Worm (Caenorhabditis elegans) whole organism, L1 larva: Measurements from ENCODE around the gene flp-12.

Experiments used
- C04F5.9 ChIP-seq: sonication (generic microtip); optimal IDR thresholded peaks from 2 replicates; lab custom pipeline; 2016; ENCODE audit warnings: missing genetic modification characterization, missing compliant biosample characterization
- F16B12.6 ChIP-seq: fragments of 150-350 bp; optimal IDR thresholded peaks from 2 replicates; lab custom pipeline; 2014; ENCODE audit warnings: missing biosample characterization, missing genetic modification characterization
- alr-1 ChIP-seq: fragments of 200-800 bp; sonication (Bioruptor generic); optimal IDR thresholded peaks from 2 replicates; lab custom pipeline; 2018; ENCODE audit warnings: borderline replicate concordance, mild to moderate bottlenecking, missing genetic modification characterization, missing compliant biosample characterization
- aly-2 ChIP-seq: fragments of 150-350 bp; optimal IDR thresholded peaks from 2 replicates; lab custom pipeline; 2014; ENCODE audit warnings: missing biosample characterization, missing genetic modification characterization
- ama-1 ChIP-seq: fragments of 150-350 bp; optimal IDR thresholded peaks from 2 replicates; lab custom pipeline; 2014
- ceh-63 ChIP-seq: fragments of 200-800 bp; sonication (Bioruptor generic); optimal IDR thresholded peaks from 2 replicates; lab custom pipeline; 2018; ENCODE audit warnings: mild to moderate bottlenecking, missing genetic modification characterization, missing compliant biosample characterization
- ceh-82 ChIP-seq, 3 experiments: fragments of 150-350 bp in 1 of 3; sonication (generic microtip) in 2 of 3; optimal IDR thresholded peaks; 2 replicates each; lab custom pipeline; 2014 to 2017; ENCODE audit warnings: missing biosample characterization in 3 of 3, missing genetic modification characterization in 3 of 3
- ceh-88 ChIP-seq: fragments of 200-800 bp; sonication (Bioruptor generic); IDR thresholded peaks from 2 replicates; pipeline ENCODE4 v1.3.6; 2022; ENCODE audit warnings: missing genetic modification characterization, missing compliant biosample characterization
- dpl-1 ChIP-seq, 3 experiments: fragments of 150-350 bp in 2 of 3; sonication (generic microtip) in 1 of 3; optimal IDR thresholded peaks; 2 replicates each; lab custom pipeline; 2014 to 2017; ENCODE audit warnings: missing biosample characterization in 3 of 3, missing genetic modification characterization in 3 of 3, missing genetic modification reagents in 3 of 3
- efl-1 ChIP-seq, 4 experiments: fragments of 150-350 bp; optimal IDR thresholded peaks in 3 of 4; peaks in 1 of 4; 1 replicate in 1 of 4; 2 replicates in 3 of 4; lab custom pipeline; 2014; ENCODE audit warnings: missing biosample characterization in 2 of 4, missing genetic modification characterization in 2 of 4, missing genetic modification reagents in 2 of 4
- egl-13 ChIP-seq: sonication (generic microtip); optimal IDR thresholded peaks from 2 replicates; lab custom pipeline; 2016; ENCODE audit warnings: missing genotype, missing genetic modification reagents, missing genetic modification characterization, missing compliant biosample characterization
- fkh-10 ChIP-seq: sonication (generic microtip); optimal IDR thresholded peaks from 2 replicates; lab custom pipeline; 2017; ENCODE audit warnings: missing biosample characterization, missing genetic modification reagents, missing genetic modification characterization
- fkh-4 ChIP-seq: sonication (generic microtip); optimal IDR thresholded peaks from 2 replicates; lab custom pipeline; 2016; ENCODE audit warnings: missing compliant biosample characterization, missing genetic modification characterization, borderline replicate concordance
- fos-1 ChIP-seq: fragments of 150-350 bp; optimal IDR thresholded peaks from 2 replicates; lab custom pipeline; 2014; ENCODE audit warnings: missing biosample characterization, missing genetic modification characterization
- grh-1 ChIP-seq: fragments of 200-800 bp; sonication (Bioruptor generic); IDR thresholded peaks from 2 replicates; pipeline ENCODE4 v1.3.6; 2022; ENCODE audit warnings: missing genetic modification reagents, missing genetic modification characterization, missing compliant biosample characterization
- hlh-17 ChIP-seq: fragments of 200-800 bp; sonication (Bioruptor generic); optimal IDR thresholded peaks from 2 replicates; lab custom pipeline; 2018; ENCODE audit warnings: missing genetic modification characterization, mild to moderate bottlenecking, missing compliant biosample characterization, moderate library complexity, borderline replicate concordance
- hpl-2 ChIP-seq: fragments of 150-350 bp; optimal IDR thresholded peaks from 2 replicates; lab custom pipeline; 2014; ENCODE audit warnings: missing biosample characterization, missing genetic modification reagents, missing genetic modification characterization
- irx-1 ChIP-seq: sonication (generic microtip); optimal IDR thresholded peaks from 2 replicates; lab custom pipeline; 2016; ENCODE audit warnings: missing genetic modification characterization, missing compliant biosample characterization
- isw-1 ChIP-seq: fragments of 200-800 bp; sonication (Bioruptor generic); IDR thresholded peaks from 2 replicates; pipeline ENCODE4 v1.3.6; 2022; ENCODE audit warnings: missing genetic modification characterization, missing compliant biosample characterization
- jun-1 ChIP-seq: fragments of 150-350 bp; optimal IDR thresholded peaks from 2 replicates; lab custom pipeline; 2014; ENCODE audit warnings: missing biosample characterization, missing genetic modification reagents, missing genetic modification characterization
- lin-13 ChIP-seq: fragments of 150-350 bp; optimal IDR thresholded peaks from 2 replicates; lab custom pipeline; 2014; ENCODE audit warnings: missing biosample characterization, missing genetic modification reagents, missing genetic modification characterization
- lin-14 ChIP-seq: fragments of 200-800 bp; sonication (Bioruptor generic); optimal IDR thresholded peaks from 2 replicates; lab custom pipeline; 2018; ENCODE audit warnings: mild to moderate bottlenecking, missing genetic modification characterization, moderate library complexity, missing compliant biosample characterization
- lin-35 ChIP-seq, 2 experiments: fragments of 150-350 bp; optimal IDR thresholded peaks; 2 replicates each; lab custom pipeline; 2014; ENCODE audit warnings: missing biosample characterization in 2 of 2, missing genetic modification characterization in 2 of 2, missing genetic modification reagents in 2 of 2
- lin-39 ChIP-seq: fragments of 150-350 bp; optimal IDR thresholded peaks from 2 replicates; lab custom pipeline; 2014; ENCODE audit warnings: missing biosample characterization, missing genetic modification reagents, missing genetic modification characterization
- lsy-2 ChIP-seq, 2 experiments: fragments of 150-350 bp; optimal IDR thresholded peaks; 2 replicates each; lab custom pipeline; 2014; ENCODE audit warnings: missing biosample characterization in 2 of 2, missing genetic modification characterization in 2 of 2
- mab-9 ChIP-seq: fragments of 200-800 bp; sonication (Bioruptor generic); IDR thresholded peaks from 2 replicates; pipeline ENCODE4 v1.3.6; 2022; ENCODE audit warnings: missing genetic modification reagents, missing genetic modification characterization, missing compliant biosample characterization
- mep-1 ChIP-seq: fragments of 150-350 bp; optimal IDR thresholded peaks from 2 replicates; lab custom pipeline; 2014; ENCODE audit warnings: missing biosample characterization, missing genetic modification characterization
- nhr-12 ChIP-seq: sonication (generic microtip); optimal IDR thresholded peaks from 2 replicates; lab custom pipeline; 2017; ENCODE audit warnings: missing biosample characterization, missing genetic modification characterization
- nhr-20 ChIP-seq: sonication (generic microtip); optimal IDR thresholded peaks from 2 replicates; lab custom pipeline; 2016; ENCODE audit warnings: mild to moderate bottlenecking, missing genetic modification characterization, missing compliant biosample characterization
- nhr-28 ChIP-seq: fragments of 150-350 bp; optimal IDR thresholded peaks from 2 replicates; lab custom pipeline; 2014; ENCODE audit warnings: missing biosample characterization, missing genetic modification characterization
- nhr-47 ChIP-seq: sonication (generic microtip); optimal IDR thresholded peaks from 2 replicates; lab custom pipeline; 2016; ENCODE audit warnings: mild to moderate bottlenecking, missing genetic modification characterization, moderate library complexity, missing compliant biosample characterization
- nhr-76 ChIP-seq: sonication (generic microtip); optimal IDR thresholded peaks from 2 replicates; lab custom pipeline; 2017; ENCODE audit warnings: missing biosample characterization, missing genetic modification characterization
- nhr-77 ChIP-seq: fragments of 150-350 bp; optimal IDR thresholded peaks from 2 replicates; lab custom pipeline; 2014; ENCODE audit warnings: missing biosample characterization, missing genetic modification characterization
- nhr-85 ChIP-seq: sonication (generic microtip); peaks from one replicate; lab custom pipeline; 2016; ENCODE audit warnings: missing genetic modification characterization, inconsistent platforms, missing compliant biosample characterization
- pag-3 ChIP-seq: sonication (generic microtip); optimal IDR thresholded peaks from 2 replicates; lab custom pipeline; 2017; ENCODE audit warnings: missing genetic modification characterization, mild to moderate bottlenecking, missing compliant biosample characterization, antibody characterized with exemption, borderline replicate concordance; ENCODE audit not compliant: insufficient read depth
- pax-3 ChIP-seq: fragments of 200-800 bp; sonication (Bioruptor generic); optimal IDR thresholded peaks from 2 replicates; lab custom pipeline; 2018; ENCODE audit warnings: mild to moderate bottlenecking, missing genetic modification characterization, moderate library complexity, missing compliant biosample characterization
- pqm-1 ChIP-seq: sonication (generic microtip); optimal IDR thresholded peaks from 3 replicates; lab custom pipeline; 2017; ENCODE audit warnings: missing biosample characterization, missing genetic modification characterization
- skn-1 ChIP-seq: fragments of 150-350 bp; optimal IDR thresholded peaks from 2 replicates; lab custom pipeline; 2014; ENCODE audit warnings: missing biosample characterization, missing genetic modification characterization
- snpc-4 ChIP-seq: fragments of 150-350 bp; optimal IDR thresholded peaks from 2 replicates; lab custom pipeline; 2014; ENCODE audit warnings: missing biosample characterization, missing genetic modification characterization
- tlp-1 ChIP-seq: fragments of 150-350 bp; optimal IDR thresholded peaks from 2 replicates; lab custom pipeline; 2014; ENCODE audit warnings: missing biosample characterization, missing genetic modification characterization
- unc-130 ChIP-seq: fragments of 150-350 bp; optimal IDR thresholded peaks from 2 replicates; lab custom pipeline; 2017; ENCODE audit warnings: missing biosample characterization, missing genetic modification characterization, inconsistent platforms
- unc-30 ChIP-seq: sonication (generic microtip); optimal IDR thresholded peaks from 2 replicates; lab custom pipeline; 2017; ENCODE audit warnings: missing biosample characterization, missing genetic modification characterization
- unc-62 ChIP-seq: fragments of 150-350 bp; optimal IDR thresholded peaks from 2 replicates; lab custom pipeline; 2014; ENCODE audit warnings: missing biosample characterization, missing genetic modification reagents, missing genetic modification characterization
- unc-86 ChIP-seq: sonication (generic microtip); optimal IDR thresholded peaks from 2 replicates; lab custom pipeline; 2016; ENCODE audit warnings: missing genetic modification characterization, missing compliant biosample characterization
- xbp-1 ChIP-seq: sonication (generic microtip); optimal IDR thresholded peaks from 2 replicates; lab custom pipeline; 2016; ENCODE audit warnings: missing genetic modification characterization, missing compliant biosample characterization
- ztf-11 ChIP-seq, 2 experiments: sonication (generic microtip); optimal IDR thresholded peaks; 2 replicates each; lab custom pipeline; 2016 to 2017; ENCODE audit warnings: missing genetic modification characterization in 2 of 2, missing biosample characterization in 1 of 2, missing compliant biosample characterization in 1 of 2

Gene flp-12

DNA sequence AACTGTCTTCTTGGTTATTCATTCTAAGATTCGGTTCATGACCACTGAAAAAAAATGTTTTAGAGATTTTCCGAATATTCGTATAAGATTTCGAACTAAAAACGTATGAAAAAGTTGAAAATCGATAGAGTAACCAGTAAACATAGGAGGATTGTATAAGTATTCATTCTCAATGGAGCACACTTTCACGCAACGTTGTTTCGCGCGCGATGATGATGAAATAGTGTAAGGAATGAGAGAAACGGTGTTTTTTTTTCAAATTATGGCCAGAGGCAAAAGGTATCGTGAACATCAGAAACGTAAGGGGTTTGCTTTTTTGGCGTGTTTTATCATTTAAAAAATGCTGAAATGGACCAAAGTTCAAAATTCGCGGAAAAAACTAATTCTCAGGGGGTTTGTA lies 27.4 kb upstream of the flp-12 start, which contains the start of gene pqn-65 (continued):
- TF ChIP-seq lsy-2 (tag; optimal IDR thresholded peaks at IDR 0.05; lab: Kevin White, UChicago) = peak; percentile 12 to 58
- no peak for TF ChIP-seq F16B12.6 (tag; lab: Kevin White, UChicago)
- TF ChIP-seq ceh-63 (GFP tag; lab: Kevin White, UChicago) = no peak
- TF ChIP-seq isw-1 (GFP tag; lab: Robert Waterston, UW) = no peak
- TF ChIP-seq fkh-10 (GFP tag; lab: Kevin White, UChicago) = no peak
- TF ChIP-seq lin-39 (tag; lab: Kevin White, UChicago) = no peak
- no peak for TF ChIP-seq pag-3 (tag; lab: Kevin White, UChicago)
- TF ChIP-seq alr-1 (tag; lab: Kevin White, UChicago) = no peak
- no peak for TF ChIP-seq nhr-76 (tag; lab: Kevin White, UChicago)
- peak; percentile 48 to 67 (median 63) for TF ChIP-seq dpl-1 (GFP tag; optimal IDR thresholded peaks at IDR 0.05; lab: Kevin White, UChicago)
- no peak for TF ChIP-seq ceh-82 (tag; optimal IDR thresholded peaks at IDR 0.05; lab: Kevin White, UChicago)
- no peak for TF ChIP-seq nhr-12 (tag; lab: Kevin White, UChicago)
- TF ChIP-seq C04F5.9 (tag; lab: Kevin White, UChicago) = no peak
- TF ChIP-seq ceh-88 (GFP tag; lab: Robert Waterston, UW) = no peak
- no peak for TF ChIP-seq nhr-85
- TF ChIP-seq nhr-47 (tag; lab: Kevin White, UChicago) = no peak
- TF ChIP-seq tlp-1 = no peak
- TF ChIP-seq unc-130 (tag; lab: Kevin White, UChicago) = no peak
- TF ChIP-seq fkh-4 = no peak
- TF ChIP-seq nhr-28 (tag; lab: Kevin White, UChicago) = no peak
- no peak for TF ChIP-seq hpl-2 (GFP tag; lab: Kevin White, UChicago)
- no peak for TF ChIP-seq hlh-17
- no peak for TF ChIP-seq xbp-1 (tag; lab: Kevin White, UChicago)
- no peak for TF ChIP-seq jun-1 (tag; lab: Kevin White, UChicago)
- peak; percentile 19 to 44 for TF ChIP-seq efl-1 (optimal IDR thresholded peaks at IDR 0.05; lab: Kevin White, UChicago)
- peak; percentile 5 to 24 for TF ChIP-seq efl-1 (GFP tag; optimal IDR thresholded peaks at IDR 0.05 in 1 of 2; lab: Kevin White, UChicago)
- TF ChIP-seq fos-1 (tag; lab: Kevin White, UChicago) = no peak
- no peak for TF ChIP-seq grh-1 (GFP tag; lab: Robert Waterston, UW)
- no peak for TF ChIP-seq egl-13 (tag; lab: Kevin White, UChicago)
- no peak for TF ChIP-seq irx-1 (tag; lab: Kevin White, UChicago)
- no peak for TF ChIP-seq pqm-1
- TF ChIP-seq nhr-20 (tag; lab: Kevin White, UChicago) = no peak
- TF ChIP-seq pax-3 = no peak
- peak; percentile 61 for TF ChIP-seq skn-1
- no peak for TF ChIP-seq ztf-11 (tag; optimal IDR thresholded peaks at IDR 0.05; lab: Kevin White, UChicago)
- TF ChIP-seq nhr-77 (tag; lab: Kevin White, UChicago) = no peak
- TF ChIP-seq lin-13 (GFP tag; lab: Kevin White, UChicago) = no peak
- no peak for TF ChIP-seq mab-9
- TF ChIP-seq mep-1 (tag; lab: Kevin White, UChicago) = no peak
- no peak for TF ChIP-seq unc-30

DNA sequence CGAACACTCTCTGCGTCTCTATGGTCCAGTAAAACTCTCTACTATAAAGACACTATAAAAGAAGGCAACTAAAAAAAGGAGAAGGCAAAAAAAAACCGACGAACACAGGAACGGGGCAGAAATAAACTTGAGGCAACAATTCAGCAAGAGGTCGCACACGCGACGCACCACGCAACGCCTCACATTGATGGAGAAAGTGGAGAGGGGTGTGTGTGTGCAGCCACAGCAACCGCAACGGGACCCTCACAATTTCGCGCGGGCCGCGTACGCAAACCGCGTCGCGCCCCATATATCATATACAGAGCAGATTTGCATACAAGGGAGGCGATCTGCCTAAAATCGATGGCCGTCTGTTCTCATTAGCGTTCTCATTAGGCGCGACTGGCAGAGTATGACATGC lies 24.7 kb upstream of the flp-12 start:
- no peak for TF ChIP-seq ama-1
- TF ChIP-seq dpl-1 (GFP tag; optimal IDR thresholded peaks at IDR 0.05; lab: Kevin White, UChicago) = peak in 1 of 3 experiments; percentile 47
- peak; percentile 36 for TF ChIP-seq lin-14
- TF ChIP-seq snpc-4 (tag; lab: Kevin White, UChicago) = no peak
- peak; percentile 13 for TF ChIP-seq unc-86
- TF ChIP-seq lin-35 (GFP tag; optimal IDR thresholded peaks at IDR 0.05; lab: Kevin White, UChicago) = peak; percentile 14 to 38
- no peak for TF ChIP-seq aly-2 (tag; lab: Kevin White, UChicago)
- peak in 1 of 2 experiments; percentile 43 for TF ChIP-seq efl-1 (optimal IDR thresholded peaks at IDR 0.05; lab: Kevin White, UChicago)
- TF ChIP-seq efl-1 (GFP tag; optimal IDR thresholded peaks at IDR 0.05 in 1 of 2; lab: Kevin White, UChicago) = peak in 1 of 2 experiments; percentile 72
- peak in 1 of 3 experiments; percentile 52 for TF ChIP-seq ceh-82 (tag; optimal IDR thresholded peaks at IDR 0.05; lab: Kevin White, UChicago)
- no peak for TF ChIP-seq unc-62 (GFP tag; lab: Kevin White, UChicago)
- no peak for TF ChIP-seq hlh-17
